Worm (Caenorhabditis elegans) whole organism, early embryonic: Measurements from ENCODE around the gene spe-41.
"Not testable (repeated sequence)": the region's sequence is repeated elsewhere in the genome, so short reads cannot be mapped to it uniquely, and the experiment has no call there.

Experiments used
- F13C5.2 ChIP-seq: sonication (generic microtip); optimal IDR thresholded peaks from 2 replicates; lab custom pipeline; 2017; ENCODE audit warnings: mild to moderate bottlenecking, missing genetic modification characterization, inconsistent platforms, missing compliant biosample characterization
- ama-1 ChIP-seq: fragments of 150-350 bp; optimal IDR thresholded peaks from 2 replicates; lab custom pipeline; 2014
- tra-4 ChIP-seq: sonication (generic microtip); optimal IDR thresholded peaks from 2 replicates; lab custom pipeline; 2017; ENCODE audit warnings: missing genetic modification characterization, missing compliant biosample characterization

DNA sequence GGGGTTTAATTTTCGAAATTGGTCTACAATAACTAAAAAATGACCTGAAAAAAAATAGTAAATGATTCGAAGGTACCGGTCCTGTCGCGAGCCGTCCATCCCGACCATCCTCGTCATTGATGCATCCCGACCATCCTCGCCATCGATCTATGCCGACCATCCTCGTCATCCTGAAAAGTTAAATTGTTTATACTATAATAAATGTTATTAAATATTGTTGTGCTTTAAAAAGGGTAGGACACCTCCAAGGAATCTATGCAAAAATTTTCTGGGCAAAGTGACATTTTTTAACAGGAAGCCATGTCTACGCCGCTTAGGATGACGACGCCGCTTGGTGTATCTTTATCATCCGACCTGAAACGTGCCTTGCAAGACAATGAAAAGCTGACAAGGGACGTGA lies 10.0 kb upstream of the spe-41 start, which contains the start of gene C34C12.1:
- not testable (repeated sequence) for TF ChIP-seq tra-4 (tag; lab: Kevin White, UChicago); ama-1 (lab: Kevin White, UChicago); F13C5.2 (tag; lab: Kevin White, UChicago)
